Worm (Caenorhabditis elegans): Measurements from ENCODE around the gene srj-1.

Gene srj-1

ce11 chrIV:11919067-11919466 is 46.2 kb downstream of the srj-1 start:
- TF ChIP-seq ceh-16 (tag; optimal IDR thresholded peaks at IDR 0.05), result no peak
- no peak for TF ChIP-seq unc-39 (tag; optimal IDR thresholded peaks at IDR 0.05)
- no peak for TF ChIP-seq eor-1 (tag; optimal IDR thresholded peaks at IDR 0.05)
- TF ChIP-seq R02D3.7 (tag; optimal IDR thresholded peaks at IDR 0.05), result no peak
- no peak for TF ChIP-seq unc-62 (GFP tag; optimal IDR thresholded peaks at IDR 0.05)

- peak; percentile 1 for TF ChIP-seq jun-1 (tag; optimal IDR thresholded peaks at IDR 0.05)
- TF ChIP-seq ztf-11 (tag; optimal IDR thresholded peaks at IDR 0.05), result no peak
- no peak for TF ChIP-seq lin-39 (tag; optimal IDR thresholded peaks at IDR 0.05)
- no peak for TF ChIP-seq mml-1 (tag; optimal IDR thresholded peaks at IDR 0.05)
- TF ChIP-seq lin-15B (tag; optimal IDR thresholded peaks at IDR 0.05), result no peak
- TF ChIP-seq nfya-1 (tag; optimal IDR thresholded peaks at IDR 0.05; ENCODE audit: insufficient read depth), result no peak
- peak; percentile 90 for TF ChIP-seq pqm-1 (tag; optimal IDR thresholded peaks at IDR 0.05)
- TF ChIP-seq nhr-25 (tag; optimal IDR thresholded peaks at IDR 0.05), result no peak
- TF ChIP-seq elt-2 (tag; optimal IDR thresholded peaks at IDR 0.05), result peak; percentile 90
- no peak for TF ChIP-seq skn-1 (tag; optimal IDR thresholded peaks at IDR 0.05)
- no peak for TF ChIP-seq tbx-2 (tag; optimal IDR thresholded peaks at IDR 0.05)
- no peak for TF ChIP-seq nhr-67 (tag; optimal IDR thresholded peaks at IDR 0.05)
- peak; percentile 44 for TF ChIP-seq pha-4 (tag; optimal IDR thresholded peaks at IDR 0.05)
These were observed 47.3 kb downstream of the srj-1 start for ce11 chrIV:11917886-11918285.

ce11 chrIV:11916907-11917306 is 48.3 kb downstream of the srj-1 start, which contains the start of gene ZK822.10:
ZK822.10 (plus strand) TSS chrIV:11917137.
- TF ChIP-seq nhr-67 (tag; optimal IDR thresholded peaks at IDR 0.05) (no peak), pha-4 (tag; optimal IDR thresholded peaks at IDR 0.05) (peak; percentile 88), tbx-2 (tag; optimal IDR thresholded peaks at IDR 0.05) (no peak), elt-2 (tag; optimal IDR thresholded peaks at IDR 0.05) (peak; percentile 83), egl-5 (tag; optimal IDR thresholded peaks at IDR 0.05) (no peak), jun-1 (tag; optimal IDR thresholded peaks at IDR 0.05) (peak; percentile 7), ztf-4 (tag; optimal IDR thresholded peaks at IDR 0.05) (no peak), pqm-1 (tag; optimal IDR thresholded peaks at IDR 0.05) (peak; percentile 91), nhr-25 (tag; optimal IDR thresholded peaks at IDR 0.05) (no peak), ceh-28 (tag; optimal IDR thresholded peaks at IDR 0.05) (peak; percentile 24)

ce11 chrIV:11915768-11916453 is 49.3 kb downstream of the srj-1 start, which contains the start of gene ZK822.9:
ZK822.9 (plus strand) TSS chrIV:11915947.
- TF ChIP-seq pha-4 (tag; optimal IDR thresholded peaks at IDR 0.05) (peak; percentile 73), elt-2 (tag; optimal IDR thresholded peaks at IDR 0.05) (peak; percentile 69), pqm-1 (tag; optimal IDR thresholded peaks at IDR 0.05) (peak; percentile 29), ama-1 (optimal IDR thresholded peaks at IDR 0.05) (peak; percentile 42), daf-12 (tag; optimal IDR thresholded peaks at IDR 0.05) (no peak), egl-27 (tag; optimal IDR thresholded peaks at IDR 0.05) (peak; percentile 12), fkh-10 (GFP tag; optimal IDR thresholded peaks at IDR 0.05) (no peak), nhr-12 (tag; optimal IDR thresholded peaks at IDR 0.05) (no peak), nhr-76 (tag; optimal IDR thresholded peaks at IDR 0.05) (no peak), nhr-23 (tag; optimal IDR thresholded peaks at IDR 0.05) (peak; percentile 7), skn-1 (tag; optimal IDR thresholded peaks at IDR 0.05) (no peak)

- TF ChIP-seq daf-12 (tag; optimal IDR thresholded peaks at IDR 0.05) (no peak), nhr-28 (tag; optimal IDR thresholded peaks at IDR 0.05) (no peak), ama-1 (optimal IDR thresholded peaks at IDR 0.05) (peak; percentile 38), jun-1 (tag; optimal IDR thresholded peaks at IDR 0.05) (peak; percentile 62), pha-4 (tag; optimal IDR thresholded peaks at IDR 0.05) (no peak), ceh-16 (tag; optimal IDR thresholded peaks at IDR 0.05) (no peak), ceh-82 (tag; optimal IDR thresholded peaks at IDR 0.05) (no peak), elt-2 (tag; optimal IDR thresholded peaks at IDR 0.05) (peak; percentile 75), pqm-1 (tag; optimal IDR thresholded peaks at IDR 0.05) (peak; percentile 54), zag-1 (tag; optimal IDR thresholded peaks at IDR 0.05) (no peak), nhr-43 (tag; optimal IDR thresholded peaks at IDR 0.05; ENCODE audit: poor library complexity, severe bottlenecking) (peak; percentile 20), R02D3.7 (tag; optimal IDR thresholded peaks at IDR 0.05) (no peak), nfya-1 (tag; optimal IDR thresholded peaks at IDR 0.05; ENCODE audit: insufficient read depth) (peak; percentile 17), nhr-23 (tag; optimal IDR thresholded peaks at IDR 0.05) (peak; percentile 37)
These were observed 50.1 kb downstream of the srj-1 start, which contains the start of gene fat-6 for ce11 chrIV:11914837-11915737. fat-6 (minus strand) TSS chrIV:11915687.
